Worm (Caenorhabditis elegans): ENCODE data around the gene Y51A2D.8.

- TF ChIP-seq zag-1 (tag; optimal IDR thresholded peaks at IDR 0.05) (no peak), lin-13 (GFP tag; optimal IDR thresholded peaks at IDR 0.05) (no peak), lin-38 (GFP tag; IDR thresholded peaks at IDR 0.05) (no peak)
Observed at ce11 chrV:18511847-18512246, 41.8 kb downstream of the Y51A2D.8 start.
